Worm (Caenorhabditis elegans) whole organism, mixed stage, embryonic: ENCODE data around the gene catp-4.

Experiments used
- M03D4.4 ChIP-seq: sonication (generic microtip); optimal IDR thresholded peaks from 2 replicates; lab custom pipeline; 2017; ENCODE audit warnings: mild to moderate bottlenecking, missing genetic modification characterization, missing compliant biosample characterization
- blmp-1 ChIP-seq: fragments of 150-350 bp; optimal IDR thresholded peaks from 2 replicates; lab custom pipeline; 2014; ENCODE audit warnings: missing biosample characterization, missing genetic modification characterization
- ceh-39 ChIP-seq: fragments of 150-350 bp; optimal IDR thresholded peaks from 2 replicates; lab custom pipeline; 2014; ENCODE audit warnings: missing biosample characterization, missing genetic modification characterization
- ceh-83 ChIP-seq: fragments of 200-800 bp; sonication (Bioruptor generic); optimal IDR thresholded peaks from 2 replicates; lab custom pipeline; 2018; ENCODE audit warnings: mild to moderate bottlenecking, missing genetic modification characterization, missing compliant biosample characterization
- ces-1 ChIP-seq: fragments of 150-350 bp; optimal IDR thresholded peaks from 2 replicates; lab custom pipeline; 2014; ENCODE audit warnings: missing biosample characterization, missing genetic modification reagents, missing genetic modification characterization
- drap-1 ChIP-seq: fragments of 200-800 bp; sonication (Bioruptor generic); optimal IDR thresholded peaks from 3 replicates; lab custom pipeline; 2018; ENCODE audit warnings: mild to moderate bottlenecking, missing genetic modification characterization, missing compliant biosample characterization
- elt-1 ChIP-seq: sonication (generic microtip); optimal IDR thresholded peaks from 2 replicates; lab custom pipeline; 2017; ENCODE audit warnings: missing genetic modification characterization, mild to moderate bottlenecking, missing compliant biosample characterization, antibody characterized with exemption, moderate library complexity, borderline replicate concordance; ENCODE audit not compliant: insufficient read depth
- elt-3 ChIP-seq: fragments of 150-350 bp; optimal IDR thresholded peaks from 2 replicates; lab custom pipeline; 2014; ENCODE audit warnings: missing biosample characterization, missing genetic modification characterization
- ham-2 ChIP-seq: fragments of 200-800 bp; sonication (Bioruptor generic); optimal IDR thresholded peaks from 2 replicates; lab custom pipeline; 2018; ENCODE audit warnings: mild to moderate bottlenecking, missing genetic modification characterization, missing compliant biosample characterization
- hlh-1 ChIP-seq: fragments of 150-350 bp; optimal IDR thresholded peaks from 2 replicates; lab custom pipeline; 2014; ENCODE audit warnings: missing biosample characterization, missing genetic modification reagents, missing genetic modification characterization
- lin-13 ChIP-seq: fragments of 150-350 bp; optimal IDR thresholded peaks from 2 replicates; lab custom pipeline; 2014; ENCODE audit warnings: missing biosample characterization, missing genetic modification characterization
- lin-32 ChIP-seq: fragments of 200-800 bp; sonication (Bioruptor generic); optimal IDR thresholded peaks from 2 replicates; lab custom pipeline; 2018; ENCODE audit warnings: mild to moderate bottlenecking, missing genetic modification characterization, missing compliant biosample characterization
- lsy-2 ChIP-seq: fragments of 150-350 bp; optimal IDR thresholded peaks from 2 replicates; lab custom pipeline; 2014; ENCODE audit warnings: missing biosample characterization, missing genetic modification characterization
- mab-5 ChIP-seq: fragments of 150-350 bp; optimal IDR thresholded peaks from 2 replicates; lab custom pipeline; 2014; ENCODE audit warnings: missing biosample characterization, missing genetic modification characterization
- mep-1 ChIP-seq: fragments of 150-350 bp; optimal IDR thresholded peaks from 2 replicates; lab custom pipeline; 2017; ENCODE audit warnings: missing biosample characterization, missing genetic modification reagents, missing genetic modification characterization, inconsistent platforms
- nhr-12 ChIP-seq: fragments of 150-350 bp; optimal IDR thresholded peaks from 2 replicates; lab custom pipeline; 2014; ENCODE audit warnings: missing biosample characterization, missing genetic modification characterization
- nhr-2 ChIP-seq: fragments of 150-350 bp; optimal IDR thresholded peaks from 2 replicates; lab custom pipeline; 2014; ENCODE audit warnings: missing biosample characterization, missing genetic modification characterization
- nhr-237 ChIP-seq: fragments of 150-350 bp; optimal IDR thresholded peaks from 2 replicates; lab custom pipeline; 2014; ENCODE audit warnings: missing biosample characterization, missing genetic modification characterization
- nhr-28 ChIP-seq: fragments of 150-350 bp; optimal IDR thresholded peaks from 2 replicates; lab custom pipeline; 2014; ENCODE audit warnings: missing biosample characterization, missing genetic modification characterization
- nhr-76 ChIP-seq: sonication (generic microtip); optimal IDR thresholded peaks from 2 replicates; lab custom pipeline; 2017; ENCODE audit warnings: missing biosample characterization, missing genetic modification characterization
- pha-4 ChIP-seq: fragments of 150-350 bp; optimal IDR thresholded peaks from 2 replicates; lab custom pipeline; 2018; ENCODE audit warnings: missing biosample characterization, missing genetic modification reagents, missing genetic modification characterization
- sem-2 ChIP-seq: fragments of 200-800 bp; sonication (Bioruptor generic); optimal IDR thresholded peaks from 2 replicates; lab custom pipeline; 2018; ENCODE audit warnings: mild to moderate bottlenecking, missing genetic modification characterization, missing compliant biosample characterization
- snpc-4 ChIP-seq: fragments of 150-350 bp; optimal IDR thresholded peaks from 2 replicates; lab custom pipeline; 2014; ENCODE audit warnings: missing biosample characterization, missing genetic modification characterization
- sptf-1 ChIP-seq: sonication (generic microtip); optimal IDR thresholded peaks from 2 replicates; lab custom pipeline; 2017; ENCODE audit warnings: mild to moderate bottlenecking, missing genetic modification characterization, moderate library complexity, missing compliant biosample characterization
- tbx-8 ChIP-seq: fragments of 200-800 bp; sonication (Bioruptor generic); optimal IDR thresholded peaks from 2 replicates; lab custom pipeline; 2018; ENCODE audit warnings: mild to moderate bottlenecking, missing genetic modification characterization, moderate library complexity, missing compliant biosample characterization
- unc-120 ChIP-seq: sonication (generic microtip); optimal IDR thresholded peaks from 2 replicates; lab custom pipeline; 2017; ENCODE audit warnings: missing genetic modification characterization, missing compliant biosample characterization; ENCODE audit not compliant: poor library complexity, severe bottlenecking
- unc-39 ChIP-seq: fragments of 150-350 bp; optimal IDR thresholded peaks from 2 replicates; lab custom pipeline; 2014; ENCODE audit warnings: missing biosample characterization, missing genetic modification characterization
- unc-62 ChIP-seq: fragments of 150-350 bp; optimal IDR thresholded peaks from 2 replicates; lab custom pipeline; 2014; ENCODE audit warnings: missing biosample characterization, missing genetic modification reagents, missing genetic modification characterization
- zip-8 ChIP-seq: fragments of 150-350 bp; optimal IDR thresholded peaks from 2 replicates; lab custom pipeline; 2014; ENCODE audit warnings: missing biosample characterization, missing genetic modification characterization
- ztf-11 ChIP-seq: fragments of 150-350 bp; optimal IDR thresholded peaks from 2 replicates; lab custom pipeline; 2014; ENCODE audit warnings: missing biosample characterization, missing genetic modification characterization

Gene catp-4

ce11 chrII:14618158-14618557 lies 24.8 kb downstream of the catp-4 start:
- TF ChIP-seq nhr-12 (no peak), hlh-1 (tag; lab: Kevin White, UChicago) (no peak), nhr-76 (tag; lab: Kevin White, UChicago) (no peak), nhr-28 (tag; lab: Kevin White, UChicago) (no peak), unc-39 (tag; lab: Kevin White, UChicago) (no peak), snpc-4 (tag; lab: Kevin White, UChicago) (no peak), ztf-11 (tag; lab: Kevin White, UChicago) (no peak), drap-1 (GFP tag; lab: Kevin White, UChicago) (no peak), pha-4 (tag; lab: Kevin White, UChicago) (no peak), elt-1 (tag; lab: Kevin White, UChicago) (no peak), lsy-2 (tag; lab: Kevin White, UChicago) (no peak), mep-1 (no peak), unc-62 (no peak), elt-3 (tag; lab: Kevin White, UChicago) (no peak)
- TF ChIP-seq, all 35 proteins: peak for 0

- TF ChIP-seq unc-120 (tag; lab: Kevin White, UChicago) (no peak), elt-1 (tag; lab: Kevin White, UChicago) (no peak), zip-8 (no peak), tbx-8 (GFP tag; lab: Kevin White, UChicago) (no peak), M03D4.4 (tag; lab: Kevin White, UChicago) (no peak), ceh-39 (tag; lab: Kevin White, UChicago) (no peak)
Measured at ce11 chrII:14618764-14619163, 25.4 kb downstream of the catp-4 start.

ce11 chrII:14619806-14620205 lies 26.4 kb downstream of the catp-4 start:
- TF ChIP-seq ham-2 (GFP tag; lab: Kevin White, UChicago) (no peak), lsy-2 (tag; lab: Kevin White, UChicago) (no peak), blmp-1 (tag; lab: Kevin White, UChicago) (no peak), hlh-1 (tag; lab: Kevin White, UChicago) (no peak), mab-5 (tag; lab: Kevin White, UChicago) (no peak), unc-39 (tag; lab: Kevin White, UChicago) (no peak), ceh-39 (tag; lab: Kevin White, UChicago) (no peak), nhr-2 (tag; lab: Kevin White, UChicago) (no peak)

- TF ChIP-seq ztf-11 (tag; lab: Kevin White, UChicago) (no peak), hlh-1 (tag; lab: Kevin White, UChicago) (no peak), unc-62 (no peak), sptf-1 (no peak), tbx-8 (GFP tag; lab: Kevin White, UChicago) (no peak), lsy-2 (tag; lab: Kevin White, UChicago) (no peak), drap-1 (GFP tag; lab: Kevin White, UChicago) (no peak), elt-1 (tag; lab: Kevin White, UChicago) (no peak), ces-1 (GFP tag; lab: Kevin White, UChicago) (no peak), nhr-237 (no peak), ceh-83 (GFP tag; lab: Kevin White, UChicago) (no peak), lin-32 (GFP tag; lab: Kevin White, UChicago) (no peak), snpc-4 (tag; lab: Kevin White, UChicago) (no peak), pha-4 (tag; lab: Kevin White, UChicago) (no peak), lin-13 (tag; lab: Kevin White, UChicago) (no peak), nhr-28 (tag; lab: Kevin White, UChicago) (no peak), sem-2 (GFP tag; lab: Kevin White, UChicago) (no peak), mab-5 (tag; lab: Kevin White, UChicago) (no peak), ceh-39 (tag; lab: Kevin White, UChicago) (no peak), elt-3 (tag; lab: Kevin White, UChicago) (no peak)
Measured at ce11 chrII:14620730-14621129, 27.3 kb downstream of the catp-4 start.

ce11 chrII:14622758-14623157 lies 29.4 kb downstream of the catp-4 start, which contains the start of gene mltn-10:
Gene mltn-10 (plus strand): TSS chrII:14623058.
- TF ChIP-seq nhr-2 (tag; lab: Kevin White, UChicago): no peak
